Fruit fly (Drosophila melanogaster) whole organism, prepupa: ENCODE measurements around the gene cin.

ENCODE experiments used
- Blimp-1 ChIP-seq: fragments of 200-800 bp; sonication (Bioruptor generic); optimal IDR thresholded peaks from 3 replicates; lab custom pipeline; 2017; ENCODE audit warnings: missing biosample characterization, missing genetic modification characterization, mild to moderate bottlenecking, moderate library complexity, missing genetic modification reagents
- CG1621 ChIP-seq: fragments of 200-800 bp; sonication (Bioruptor generic); optimal IDR thresholded peaks from 3 replicates; lab custom pipeline; 2018; ENCODE audit warnings: missing biosample characterization, mild to moderate bottlenecking, missing genetic modification characterization
- CG34406 ChIP-seq: fragments of 200-800 bp; sonication (Bioruptor generic); optimal IDR thresholded peaks from 3 replicates; lab custom pipeline; 2016; ENCODE audit warnings: missing biosample characterization, missing genetic modification characterization
- CG3919 ChIP-seq: fragments of 200-800 bp; sonication (Bioruptor generic); optimal IDR thresholded peaks from 3 replicates; lab custom pipeline; 2016; ENCODE audit warnings: missing biosample characterization, missing genetic modification characterization
- CG4318 ChIP-seq: fragments of 200-800 bp; sonication (Bioruptor generic); optimal IDR thresholded peaks from 3 replicates; lab custom pipeline; 2017; ENCODE audit warnings: missing biosample characterization, mild to moderate bottlenecking, missing genetic modification characterization
- CG6276 ChIP-seq: fragments of 200-800 bp; sonication (Bioruptor generic); optimal IDR thresholded peaks from 2 replicates; lab custom pipeline; 2017; ENCODE audit warnings: missing biosample characterization, mild to moderate bottlenecking, missing genetic modification characterization
- CG9139 ChIP-seq: fragments of 200-800 bp; sonication (Bioruptor generic); optimal IDR thresholded peaks from 3 replicates; lab custom pipeline; 2017; ENCODE audit warnings: missing biosample characterization, mild to moderate bottlenecking, missing genetic modification characterization
- Ets21C ChIP-seq: fragments of 200-800 bp; sonication (Bioruptor generic); optimal IDR thresholded peaks from 3 replicates; lab custom pipeline; 2016; ENCODE audit warnings: missing biosample characterization, missing genetic modification characterization
- Hr4 ChIP-seq: fragments of 200-800 bp; sonication (Bioruptor generic); optimal IDR thresholded peaks from 3 replicates; lab custom pipeline; 2016; ENCODE audit warnings: missing biosample characterization, missing genetic modification characterization
- OdsH ChIP-seq: fragments of 200-800 bp; sonication (Bioruptor generic); optimal IDR thresholded peaks from 3 replicates; lab custom pipeline; 2016; ENCODE audit warnings: missing biosample characterization, missing genetic modification characterization
- achi ChIP-seq: fragments of 200-800 bp; sonication (Bioruptor generic); optimal IDR thresholded peaks from 3 replicates; lab custom pipeline; 2016; ENCODE audit warnings: missing biosample characterization, missing genetic modification characterization
- acj6 ChIP-seq: fragments of 200-800 bp; sonication (Bioruptor generic); optimal IDR thresholded peaks from 3 replicates; lab custom pipeline; 2016; ENCODE audit warnings: missing biosample characterization, missing genetic modification characterization
- net ChIP-seq: fragments of 200-800 bp; sonication (Bioruptor generic); optimal IDR thresholded peaks from 3 replicates; lab custom pipeline; 2016; ENCODE audit warnings: missing biosample characterization, missing genetic modification characterization
- spab ChIP-seq: fragments of 200-800 bp; sonication (Bioruptor generic); optimal IDR thresholded peaks from 2 replicates; lab custom pipeline; 2017; ENCODE audit warnings: missing biosample characterization, mild to moderate bottlenecking, missing genetic modification characterization, missing genetic modification reagents

Gene cin

dm6 chrX:293254-293653 is 37.8 kb downstream of the cin start (continued):
- TF ChIP-seq OdsH (GFP tag; lab: Kevin White, UChicago): peak; percentile 52
- TF ChIP-seq achi: peak; percentile 53
- TF ChIP-seq CG9139 (GFP tag; lab: Kevin White, UChicago): no peak

DNA sequence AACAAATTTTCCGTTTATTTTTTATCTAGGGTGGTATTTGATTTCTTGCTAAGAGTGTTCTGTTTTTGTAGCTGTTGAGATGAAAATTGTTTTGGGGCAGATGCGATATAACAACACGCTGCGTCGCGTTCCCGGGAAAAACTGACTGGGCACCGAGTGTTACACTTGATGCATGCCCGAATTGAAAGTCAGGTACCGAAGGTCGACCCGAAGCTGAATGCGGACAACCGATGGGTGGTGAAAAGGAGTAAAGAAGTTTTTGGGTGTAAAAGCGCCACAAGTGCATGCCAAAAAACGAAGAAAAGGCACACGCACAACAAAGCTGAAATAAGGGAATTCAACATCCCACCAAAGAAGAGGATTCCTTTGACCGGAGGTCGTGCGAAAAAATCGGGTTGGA is 39.4 kb downstream of the cin start, which contains the start of gene CG13375:
TSS of gene CG13375 (minus strand) at position 124 of the 400 bp plus-strand sequence.
- TF ChIP-seq Hr4 (GFP tag; lab: Kevin White, UChicago) (no peak), Ets21C (GFP tag; lab: Kevin White, UChicago) (no peak), CG4318 (no peak), CG6276 (GFP tag; lab: Kevin White, UChicago) (no peak), net (no peak), acj6 (GFP tag; lab: Kevin White, UChicago) (no peak), CG3919 (GFP tag; lab: Kevin White, UChicago) (no peak)

dm6 chrX:307384-307783 is 51.9 kb downstream of the cin start, which contains the start of gene CG12470:
CG12470 (plus strand) TSS chrX:307684.
- no peak for TF ChIP-seq CG1621 (tag; lab: Kevin White, UChicago)
- no peak for TF ChIP-seq Blimp-1 (GFP tag; lab: Kevin White, UChicago)
- no peak for TF ChIP-seq spab (GFP tag; lab: Kevin White, UChicago)
- TF ChIP-seq CG34406 (GFP tag; lab: Kevin White, UChicago): no peak
